Worm (Caenorhabditis elegans) whole organism, L4/young adult: ENCODE data around the gene C18A3.3.

Experiments used
- dao-5 ChIP-seq: sonication (generic microtip); optimal IDR thresholded peaks from 2 replicates; lab custom pipeline; 2016; ENCODE audit warnings: missing genotype, missing genetic modification characterization, moderate library complexity, missing compliant biosample characterization
- him-1 ChIP-seq: sonication (generic microtip); optimal IDR thresholded peaks from 2 replicates; lab custom pipeline; 2016; ENCODE audit warnings: missing genotype, missing genetic modification reagents, missing genetic modification characterization, missing compliant biosample characterization

ce11 chrII:5702611-5703192, 13.4 kb upstream of the C18A3.3 start:
- TF ChIP-seq dao-5 (no peak), him-1 (no peak)
